Worm (Caenorhabditis elegans): ENCODE measurements around the gene T12E12.6.
A peak's percentile ranks its signal among the peaks of the same experiment; 100 is the strongest.

T12E12.6 gene

ce11 chrIV:5548843-5549242, 25.1 kb downstream of the T12E12.6 start (continued):
- TF ChIP-seq efl-3 (GFP tag; optimal IDR thresholded peaks at IDR 0.05) (no peak), mep-1 (tag; optimal IDR thresholded peaks at IDR 0.05) (peak; percentile 69), fkh-10 (GFP tag; optimal IDR thresholded peaks at IDR 0.05) (no peak), nhr-28 (tag; optimal IDR thresholded peaks at IDR 0.05) (no peak), hlh-4 (tag; optimal IDR thresholded peaks at IDR 0.05) (no peak), ceh-82 (tag; optimal IDR thresholded peaks at IDR 0.05) (no peak), hlh-17 (GFP tag; optimal IDR thresholded peaks at IDR 0.05; ENCODE audit: borderline replicate concordance) (no peak), mdl-1 (tag; optimal IDR thresholded peaks at IDR 0.05) (peak in 1 of 2 experiments; percentile 54), nhr-20 (tag; optimal IDR thresholded peaks at IDR 0.05) (peak; percentile 8), zip-4 (GFP tag; optimal IDR thresholded peaks at IDR 0.05) (no peak)

- TF ChIP-seq fos-1 (tag; optimal IDR thresholded peaks at IDR 0.05) (no peak), sup-37 (GFP tag; optimal IDR thresholded peaks at IDR 0.05) (no peak), egl-13 (tag; optimal IDR thresholded peaks at IDR 0.05) (no peak), hlh-4 (tag; optimal IDR thresholded peaks at IDR 0.05) (no peak), aly-2 (tag; optimal IDR thresholded peaks at IDR 0.05) (no peak), ces-1 (GFP tag; optimal IDR thresholded peaks at IDR 0.05) (no peak), isw-1 (GFP tag; IDR thresholded peaks at IDR 0.05) (no peak), lin-35 (GFP tag; optimal IDR thresholded peaks at IDR 0.05) (no peak), nhr-84 (tag; optimal IDR thresholded peaks at IDR 0.05) (no peak), F16B12.6 (tag; optimal IDR thresholded peaks at IDR 0.05) (no peak), mab-9 (GFP tag; IDR thresholded peaks at IDR 0.05) (no peak), elt-3 (tag; optimal IDR thresholded peaks at IDR 0.05) (no peak), snpc-4 (tag; optimal IDR thresholded peaks at IDR 0.05) (no peak), nhr-237 (tag; optimal IDR thresholded peaks at IDR 0.05) (no peak), sox-4 (tag; optimal IDR thresholded peaks at IDR 0.05) (no peak), lin-39 (tag; optimal IDR thresholded peaks at IDR 0.05) (no peak), ceh-63 (GFP tag; optimal IDR thresholded peaks at IDR 0.05) (no peak)
These were observed 29.2 kb downstream of the T12E12.6 start, which contains the start of gene cec-6 for ce11 chrIV:5544609-5545214. TSS of gene cec-6 (plus strand) at chrIV:5544860.

DNA sequence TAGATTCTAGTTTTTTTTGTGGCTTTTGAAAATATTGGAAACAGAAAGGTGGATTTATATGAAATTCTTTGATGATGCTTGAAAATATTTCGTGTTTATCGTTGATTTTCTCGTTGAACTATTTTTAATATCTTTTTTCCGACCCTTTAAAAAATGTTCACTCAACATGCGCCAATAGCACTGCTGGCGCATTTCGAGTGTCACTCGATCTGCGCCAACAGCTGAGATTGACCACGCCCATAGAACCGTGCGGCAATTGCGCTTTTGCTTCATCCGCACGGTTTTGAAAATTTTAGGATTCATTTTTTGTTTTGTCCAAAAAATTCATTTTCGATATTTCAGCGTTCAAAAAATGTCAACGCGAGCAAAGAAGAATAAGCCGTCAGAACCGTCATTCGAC, 32.6 kb downstream of the T12E12.6 start, which contains the start of gene tebp-2:
TSS of gene tebp-2 (plus strand) at position 343 of the 400 bp plus-strand sequence.
- peak in 1 of 2 experiments; percentile 10 for TF ChIP-seq lin-35 (GFP tag; optimal IDR thresholded peaks at IDR 0.05)
- TF ChIP-seq sptf-1 (tag; optimal IDR thresholded peaks at IDR 0.05) = no peak
- no peak for TF ChIP-seq efl-1 (optimal IDR thresholded peaks at IDR 0.05)
- peak in 1 of 2 experiments; percentile 80 for TF ChIP-seq efl-1 (GFP tag; optimal IDR thresholded peaks at IDR 0.05 in 1 of 2)

- TF ChIP-seq nhr-47 (tag; optimal IDR thresholded peaks at IDR 0.05) (peak; percentile 24), nhr-71 (tag; optimal IDR thresholded peaks at IDR 0.05) (peak; percentile 20), alr-1 (tag; optimal IDR thresholded peaks at IDR 0.05; ENCODE audit: borderline replicate concordance) (no peak), lin-35 (GFP tag; optimal IDR thresholded peaks at IDR 0.05) (peak; percentile 21 to 53), F16B12.6 (tag; optimal IDR thresholded peaks at IDR 0.05) (peak; percentile 95), dsc-1 (tag; optimal IDR thresholded peaks at IDR 0.05) (peak; percentile 20), rnt-1 (tag; optimal IDR thresholded peaks at IDR 0.05) (peak; percentile 18), swsn-7 (tag; optimal IDR thresholded peaks at IDR 0.05) (peak; percentile 27), ztf-11 (tag; optimal IDR thresholded peaks at IDR 0.05) (no peak), efl-1 (optimal IDR thresholded peaks at IDR 0.05) (peak; percentile 25 to 43), efl-1 (GFP tag; optimal IDR thresholded peaks at IDR 0.05 in 1 of 2) (peak; percentile 47 to 92), xbp-1 (tag; optimal IDR thresholded peaks at IDR 0.05) (peak; percentile 7), ceh-82 (tag; optimal IDR thresholded peaks at IDR 0.05) (peak in 2 of 3 experiments; percentile 9 to 23), lsy-2 (tag; optimal IDR thresholded peaks at IDR 0.05) (peak in 1 of 2 experiments; percentile 39), ceh-90 (tag; optimal IDR thresholded peaks at IDR 0.05) (no peak), mdl-1 (tag; optimal IDR thresholded peaks at IDR 0.05) (peak in 1 of 2 experiments; percentile 6), dpl-1 (GFP tag; optimal IDR thresholded peaks at IDR 0.05) (peak; percentile 25 to 43 (median 32)), snu-23 (GFP tag; optimal IDR thresholded peaks at IDR 0.05) (peak; percentile 43), skn-1 (tag; optimal IDR thresholded peaks at IDR 0.05) (peak; percentile 4), tbx-2 (tag; optimal IDR thresholded peaks at IDR 0.05) (peak; percentile 37), pax-3 (tag; optimal IDR thresholded peaks at IDR 0.05) (no peak), C16A3.4 (tag; optimal IDR thresholded peaks at IDR 0.05) (peak; percentile 37)
These were observed 36.0 kb downstream of the T12E12.6 start, which contains the start of the genes fem-1 and drp-1 for ce11 chrIV:5537813-5538538. TSS of gene fem-1 (minus strand) at chrIV:5537962. TSS of gene drp-1 (plus strand) at chrIV:5538488.

Data from whole organism, L1 larva.